Worm (Caenorhabditis elegans) whole organism, midembryonic: ENCODE measurements around the gene srd-55.

Experiments used
- T22C8.4 ChIP-seq: fragments of 200-800 bp; sonication (Bioruptor generic); IDR thresholded peaks from 2 replicates; pipeline ENCODE4 v1.3.6; 2022; ENCODE audit warnings: missing genetic modification characterization, missing compliant biosample characterization
- cog-1 ChIP-seq: sonication (generic microtip); optimal IDR thresholded peaks from 2 replicates; lab custom pipeline; 2016; ENCODE audit warnings: missing genetic modification characterization, missing compliant biosample characterization
- flt-1 ChIP-seq: fragments of 200-800 bp; sonication (Bioruptor generic); IDR thresholded peaks from 2 replicates; pipeline ENCODE4 v1.3.6; 2022; ENCODE audit warnings: missing genetic modification characterization, missing compliant biosample characterization
- klf-2 ChIP-seq: fragments of 200-800 bp; sonication (Bioruptor generic); conservative IDR thresholded peaks from 2 replicates; pipeline ENCODE4 v1.3.6; 2022; ENCODE audit warnings: missing genetic modification reagents, missing genetic modification characterization, missing compliant biosample characterization
- med-1 ChIP-seq: sonication (generic microtip); optimal IDR thresholded peaks from 2 replicates; lab custom pipeline; 2017; ENCODE audit warnings: missing genetic modification characterization, mild to moderate bottlenecking, missing compliant biosample characterization, antibody characterized with exemption, missing genetic modification reagents; ENCODE audit not compliant: insufficient read depth
- ref-1 ChIP-seq: fragments of 200-800 bp; sonication (Bioruptor generic); conservative IDR thresholded peaks from 2 replicates; pipeline ENCODE4 v1.3.6; 2022; ENCODE audit warnings: missing genetic modification reagents, missing genetic modification characterization, missing compliant biosample characterization
- tab-1 ChIP-seq: fragments of 200-800 bp; sonication (Bioruptor generic); IDR thresholded peaks from 2 replicates; pipeline ENCODE4 v1.3.6; 2022; ENCODE audit warnings: missing genetic modification characterization, missing compliant biosample characterization
- ztf-23 ChIP-seq: fragments of 200-800 bp; sonication (Bioruptor generic); IDR thresholded peaks from 2 replicates; pipeline ENCODE4 v1.3.6; 2022; ENCODE audit warnings: missing genetic modification reagents, missing genetic modification characterization, missing compliant biosample characterization
- ztf-29 ChIP-seq: fragments of 200-800 bp; sonication (Bioruptor generic); IDR thresholded peaks from 2 replicates; pipeline ENCODE4 v1.3.6; 2022; ENCODE audit warnings: missing genetic modification reagents, missing genetic modification characterization, missing compliant biosample characterization

DNA sequence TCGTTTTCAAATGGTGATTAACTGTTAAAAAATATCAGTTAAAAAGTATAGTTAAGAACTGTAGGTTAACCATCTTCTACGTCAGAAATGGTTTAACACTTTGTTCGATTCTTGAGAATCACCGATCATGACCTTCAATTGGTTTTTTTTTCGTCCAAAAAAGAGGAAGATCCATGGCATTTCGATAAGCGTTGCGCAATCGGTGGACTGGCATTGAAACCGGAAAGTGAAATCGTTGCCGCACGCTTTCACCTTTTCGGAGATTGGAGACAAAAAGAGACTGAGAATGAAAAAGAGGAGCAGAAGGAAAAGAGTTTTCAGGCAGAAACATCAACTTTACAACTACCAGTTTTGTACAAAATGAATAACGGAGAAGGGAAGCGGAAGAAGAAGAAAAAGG, 3.0 kb upstream of the srd-55 start:
- TF ChIP-seq med-1 (no peak), klf-2 (GFP tag; lab: Robert Waterston, UW) (no peak), flt-1 (GFP tag; lab: Robert Waterston, UW) (no peak), ref-1 (GFP tag; lab: Robert Waterston, UW) (no peak), cog-1 (tag; lab: Kevin White, UChicago) (no peak), T22C8.4 (GFP tag; lab: Robert Waterston, UW) (no peak), ztf-29 (GFP tag; lab: Robert Waterston, UW) (no peak), tab-1 (GFP tag; lab: Robert Waterston, UW) (no peak), ztf-23 (GFP tag; lab: Robert Waterston, UW) (no peak)
